Worm (Caenorhabditis elegans): ENCODE measurements around the gene nrde-3.
A peak's percentile ranks its signal among the peaks of the same experiment; 100 is the strongest.

Gene nrde-3

ce11 chrX:399535-399934 lies 27.5 kb downstream of the nrde-3 start:
- TF ChIP-seq drap-1 (GFP tag; optimal IDR thresholded peaks at IDR 0.05) = no peak
- TF ChIP-seq ztf-11 (tag; optimal IDR thresholded peaks at IDR 0.05) = no peak
- no peak for TF ChIP-seq mls-2 (tag; optimal IDR thresholded peaks at IDR 0.05)
- no peak for TF ChIP-seq lin-13 (tag; optimal IDR thresholded peaks at IDR 0.05)
- TF ChIP-seq nhr-2 (tag; optimal IDR thresholded peaks at IDR 0.05) = no peak
- TF ChIP-seq snpc-4 (tag; optimal IDR thresholded peaks at IDR 0.05) = no peak
- no peak for TF ChIP-seq bed-3 (GFP tag; optimal IDR thresholded peaks at IDR 0.05)
- no peak for TF ChIP-seq sem-2 (GFP tag; optimal IDR thresholded peaks at IDR 0.05)
- TF ChIP-seq zip-8 (tag; optimal IDR thresholded peaks at IDR 0.05) = no peak
- TF ChIP-seq mep-1 (tag; optimal IDR thresholded peaks at IDR 0.05) = no peak
- TF ChIP-seq nhr-76 (tag; optimal IDR thresholded peaks at IDR 0.05) = no peak

ce11 chrX:402951-403350 lies 30.9 kb downstream of the nrde-3 start:
- TF ChIP-seq ham-2 (GFP tag; optimal IDR thresholded peaks at IDR 0.05) = no peak
- no peak for TF ChIP-seq hlh-1 (tag; optimal IDR thresholded peaks at IDR 0.05)
- no peak for TF ChIP-seq pha-4 (tag; optimal IDR thresholded peaks at IDR 0.05)
- TF ChIP-seq nhr-28 (tag; optimal IDR thresholded peaks at IDR 0.05) = no peak
- TF ChIP-seq sem-2 (GFP tag; optimal IDR thresholded peaks at IDR 0.05) = no peak
- TF ChIP-seq drap-1 (GFP tag; optimal IDR thresholded peaks at IDR 0.05) = no peak
- TF ChIP-seq ces-1 (GFP tag; optimal IDR thresholded peaks at IDR 0.05) = no peak

ce11 chrX:404597-404996 lies 32.6 kb downstream of the nrde-3 start, which contains the start of gene R04A9.1:
R04A9.1 (plus strand) TSS chrX:404897.
- no peak for TF ChIP-seq nhr-12 (tag; optimal IDR thresholded peaks at IDR 0.05)
- TF ChIP-seq sem-2 (GFP tag; optimal IDR thresholded peaks at IDR 0.05) = no peak
- TF ChIP-seq blmp-1 (tag; optimal IDR thresholded peaks at IDR 0.05) = no peak
- no peak for TF ChIP-seq unc-62 (GFP tag; optimal IDR thresholded peaks at IDR 0.05)
- no peak for TF ChIP-seq unc-120 (tag; optimal IDR thresholded peaks at IDR 0.05; ENCODE audit: poor library complexity, severe bottlenecking)
- no peak for TF ChIP-seq sptf-1 (tag; optimal IDR thresholded peaks at IDR 0.05)
- no peak for TF ChIP-seq tbx-8 (GFP tag; optimal IDR thresholded peaks at IDR 0.05)
- no peak for TF ChIP-seq elt-1 (tag; optimal IDR thresholded peaks at IDR 0.05; ENCODE audit: borderline replicate concordance, insufficient read depth)
- TF ChIP-seq lsy-2 (tag; optimal IDR thresholded peaks at IDR 0.05) = no peak
- no peak for TF ChIP-seq mab-5 (tag; optimal IDR thresholded peaks at IDR 0.05)
- TF ChIP-seq lin-13 (tag; optimal IDR thresholded peaks at IDR 0.05) = no peak
- TF ChIP-seq mep-1 (tag; optimal IDR thresholded peaks at IDR 0.05) = no peak
- TF ChIP-seq elt-3 (tag; optimal IDR thresholded peaks at IDR 0.05) = no peak
- no peak for TF ChIP-seq nhr-28 (tag; optimal IDR thresholded peaks at IDR 0.05)
- TF ChIP-seq pha-4 (tag; optimal IDR thresholded peaks at IDR 0.05) = no peak
- TF ChIP-seq unc-39 (tag; optimal IDR thresholded peaks at IDR 0.05) = no peak
- TF ChIP-seq snpc-4 (tag; optimal IDR thresholded peaks at IDR 0.05) = no peak

- TF ChIP-seq mab-5 (tag; optimal IDR thresholded peaks at IDR 0.05) (peak; percentile 38), ceh-39 (tag; optimal IDR thresholded peaks at IDR 0.05) (peak; percentile 4), ceh-83 (GFP tag; optimal IDR thresholded peaks at IDR 0.05) (peak; percentile 91), hlh-1 (tag; optimal IDR thresholded peaks at IDR 0.05) (peak; percentile 24), flh-1 (GFP tag; optimal IDR thresholded peaks at IDR 0.05) (peak; percentile 73), mls-2 (tag; optimal IDR thresholded peaks at IDR 0.05) (peak; percentile 96), sem-2 (GFP tag; optimal IDR thresholded peaks at IDR 0.05) (peak; percentile 84), cnd-1 (tag; optimal IDR thresholded peaks at IDR 0.05) (peak; percentile 87), drap-1 (GFP tag; optimal IDR thresholded peaks at IDR 0.05) (peak; percentile 94), ham-2 (GFP tag; optimal IDR thresholded peaks at IDR 0.05) (peak; percentile 95), unc-120 (tag; optimal IDR thresholded peaks at IDR 0.05; ENCODE audit: poor library complexity, severe bottlenecking) (peak; percentile 87), snpc-4 (tag; optimal IDR thresholded peaks at IDR 0.05) (no peak), nhr-28 (tag; optimal IDR thresholded peaks at IDR 0.05) (peak; percentile 58), ztf-11 (tag; optimal IDR thresholded peaks at IDR 0.05) (peak; percentile 74), lsy-2 (tag; optimal IDR thresholded peaks at IDR 0.05) (peak; percentile 39), nhr-237 (tag; optimal IDR thresholded peaks at IDR 0.05) (peak; percentile 88), nhr-2 (tag; optimal IDR thresholded peaks at IDR 0.05) (peak; percentile 24), unc-39 (tag; optimal IDR thresholded peaks at IDR 0.05) (peak; percentile 75), pha-4 (tag; optimal IDR thresholded peaks at IDR 0.05) (peak; percentile 77), ceh-43 (GFP tag; optimal IDR thresholded peaks at IDR 0.05) (peak; percentile 80), lin-13 (tag; optimal IDR thresholded peaks at IDR 0.05) (peak; percentile 40), unc-62 (GFP tag; optimal IDR thresholded peaks at IDR 0.05) (peak; percentile 57), elt-1 (tag; optimal IDR thresholded peaks at IDR 0.05; ENCODE audit: borderline replicate concordance, insufficient read depth) (no peak), mep-1 (tag; optimal IDR thresholded peaks at IDR 0.05) (peak; percentile 86), lin-32 (GFP tag; optimal IDR thresholded peaks at IDR 0.05) (peak; percentile 85), ces-1 (GFP tag; optimal IDR thresholded peaks at IDR 0.05) (peak; percentile 88), M03D4.4 (tag; optimal IDR thresholded peaks at IDR 0.05) (peak; percentile 90), tbx-8 (GFP tag; optimal IDR thresholded peaks at IDR 0.05) (peak; percentile 75), elt-3 (tag; optimal IDR thresholded peaks at IDR 0.05) (peak; percentile 9), bed-3 (GFP tag; optimal IDR thresholded peaks at IDR 0.05) (peak; percentile 75), nhr-76 (tag; optimal IDR thresholded peaks at IDR 0.05) (peak; percentile 41), zip-8 (tag; optimal IDR thresholded peaks at IDR 0.05) (no peak), blmp-1 (tag; optimal IDR thresholded peaks at IDR 0.05) (no peak), sptf-1 (tag; optimal IDR thresholded peaks at IDR 0.05) (peak; percentile 93), nhr-12 (tag; optimal IDR thresholded peaks at IDR 0.05) (no peak)
Measured at ce11 chrX:410073-410572, 38.1 kb downstream of the nrde-3 start.

Data from whole organism, mixed stage, embryonic.